Worm (Caenorhabditis elegans): ENCODE results near the gene K09H11.4.

DNA sequence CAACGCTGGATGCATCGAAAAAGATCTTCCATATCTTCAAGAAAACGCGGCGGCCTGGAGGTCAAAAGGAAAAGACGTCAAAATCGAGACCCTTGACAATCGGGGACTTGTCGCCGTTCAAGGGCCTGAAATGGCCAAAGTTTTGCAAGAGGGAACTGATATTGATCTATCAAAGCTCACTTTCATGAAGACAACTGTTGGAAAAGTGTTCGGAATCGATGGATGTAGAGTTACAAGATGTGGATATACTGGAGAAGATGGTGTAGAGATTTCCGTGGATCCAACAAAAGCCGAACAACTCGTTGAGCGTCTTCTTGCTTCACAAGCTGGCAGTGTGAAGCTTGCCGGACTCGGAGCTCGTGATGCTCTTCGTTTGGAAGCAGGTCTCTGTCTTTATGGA, 12.9 kb downstream of the K09H11.4 start:
- no peak for TF ChIP-seq ztf-11 (tag; optimal IDR thresholded peaks at IDR 0.05)
- no peak for TF ChIP-seq ceh-82 (tag; optimal IDR thresholded peaks at IDR 0.05)
- no peak for TF ChIP-seq unc-39 (tag; optimal IDR thresholded peaks at IDR 0.05)
- TF ChIP-seq nhr-11 (tag; optimal IDR thresholded peaks at IDR 0.05) = no peak
- TF ChIP-seq R02D3.7 (tag; optimal IDR thresholded peaks at IDR 0.05) = no peak

Data from whole organism, L2 larva.